Fruit fly (Drosophila melanogaster) whole organism, embryonic: ENCODE results near the gene chif.

Experiments
- Ada2b ChIP-seq: fragments of 200-800 bp; sonication (Bioruptor generic); IDR thresholded peaks from 2 replicates; pipeline ENCODE4 v1.3.6; 2022; ENCODE audit warnings: missing biosample characterization, missing genetic modification characterization
- Blimp-1 ChIP-seq: fragments of 200-800 bp; sonication (Bioruptor generic); optimal IDR thresholded peaks from 3 replicates; lab custom pipeline; 2018; ENCODE audit warnings: missing biosample characterization, missing genetic modification characterization, mild to moderate bottlenecking, moderate library complexity, missing genetic modification reagents
- CG10209 ChIP-seq: fragments of 200-800 bp; sonication (Bioruptor generic); optimal IDR thresholded peaks from 3 replicates; lab custom pipeline; 2017; ENCODE audit warnings: missing biosample characterization, mild to moderate bottlenecking, missing genetic modification characterization, missing genetic modification reagents
- CG12299 ChIP-seq: fragments of 200-800 bp; sonication (Bioruptor generic); optimal IDR thresholded peaks from 2 replicates; lab custom pipeline; 2018; ENCODE audit warnings: missing biosample characterization, mild to moderate bottlenecking, missing genetic modification characterization
- CG12659 ChIP-seq: fragments of 200-800 bp; sonication (Bioruptor generic); optimal IDR thresholded peaks from 3 replicates; lab custom pipeline; 2017; ENCODE audit warnings: mild to moderate bottlenecking, missing biosample characterization, missing genetic modification reagents, missing genetic modification characterization
- CG13775 ChIP-seq: fragments of 200-800 bp; sonication (Bioruptor generic); optimal IDR thresholded peaks from 3 replicates; lab custom pipeline; 2017; ENCODE audit warnings: missing biosample characterization, mild to moderate bottlenecking, missing genetic modification characterization
- CG30431 ChIP-seq: fragments of 200-800 bp; sonication (Bioruptor generic); optimal IDR thresholded peaks from 2 replicates; lab custom pipeline; 2017; ENCODE audit warnings: missing biosample characterization, missing genetic modification characterization
- CG31224 ChIP-seq: fragments of 200-800 bp; sonication (Bioruptor generic); IDR thresholded peaks from 2 replicates; pipeline ENCODE4 v1.3.6; 2022; ENCODE audit warnings: missing biosample characterization, missing genetic modification characterization
- CG31441 ChIP-seq: fragments of 200-800 bp; sonication (Bioruptor generic); IDR thresholded peaks from 2 replicates; pipeline ENCODE4 v1.3.6; 2022; ENCODE audit warnings: missing biosample characterization, missing genetic modification characterization
- CG32532 ChIP-seq: fragments of 200-800 bp; sonication (Bioruptor generic); IDR thresholded peaks from 2 replicates; pipeline ENCODE4 v1.3.6; 2022; ENCODE audit warnings: missing biosample characterization, missing genetic modification characterization
- CG34376 ChIP-seq: fragments of 200-800 bp; sonication (Bioruptor generic); optimal IDR thresholded peaks from 2 replicates; lab custom pipeline; 2018; ENCODE audit warnings: missing biosample characterization, mild to moderate bottlenecking, missing genetic modification characterization
- CG3726 ChIP-seq: fragments of 200-800 bp; sonication (Bioruptor generic); IDR thresholded peaks from 3 replicates; pipeline ENCODE4, ENCODE4 v1.3.6; 2022; ENCODE audit warnings: missing biosample characterization, missing genetic modification characterization
- CG3838 ChIP-seq: fragments of 200-800 bp; sonication (Bioruptor generic); optimal IDR thresholded peaks from 3 replicates; lab custom pipeline; 2016; ENCODE audit warnings: missing biosample characterization, missing genetic modification characterization
- CG4424 ChIP-seq: fragments of 200-800 bp; sonication (Bioruptor generic); optimal IDR thresholded peaks from 3 replicates; lab custom pipeline; 2016; ENCODE audit warnings: missing biosample characterization, missing genetic modification characterization
- CG4617 ChIP-seq: fragments of 200-800 bp; sonication (Bioruptor generic); optimal IDR thresholded peaks from 3 replicates; lab custom pipeline; 2016; ENCODE audit warnings: missing biosample characterization, missing genetic modification characterization, borderline replicate concordance
- CG5245 ChIP-seq: fragments of 200-800 bp; sonication (Bioruptor generic); optimal IDR thresholded peaks from 3 replicates; lab custom pipeline; 2016; ENCODE audit warnings: missing biosample characterization, missing genetic modification characterization
- CG9727 ChIP-seq: fragments of 200-800 bp; sonication (Bioruptor generic); optimal IDR thresholded peaks from 3 replicates; lab custom pipeline; 2017; ENCODE audit warnings: missing biosample characterization, mild to moderate bottlenecking, missing genetic modification characterization
- CG9876 ChIP-seq: fragments of 200-800 bp; sonication (Bioruptor generic); optimal IDR thresholded peaks from 2 replicates; lab custom pipeline; 2016; ENCODE audit warnings: missing biosample characterization, missing genetic modification characterization
- Chrac-16 ChIP-seq: fragments of 200-800 bp; sonication (Bioruptor generic); optimal IDR thresholded peaks from 3 replicates; lab custom pipeline; 2016; ENCODE audit warnings: missing biosample characterization, missing genetic modification characterization
- Dp ChIP-seq: fragments of 200-800 bp; sonication (Bioruptor generic); optimal IDR thresholded peaks from 2 replicates; lab custom pipeline; 2018; ENCODE audit warnings: missing biosample characterization, mild to moderate bottlenecking, missing genetic modification characterization, moderate library complexity
- Dref ChIP-seq: fragments of 200-800 bp; sonication (Bioruptor generic); IDR thresholded peaks from 2 replicates; pipeline ENCODE4 v1.3.6; 2022; ENCODE audit warnings: missing biosample characterization, missing genetic modification characterization
- Fer1 ChIP-seq: fragments of 200-800 bp; sonication (Bioruptor generic); optimal IDR thresholded peaks from 2 replicates; lab custom pipeline; 2017; ENCODE audit warnings: missing biosample characterization, mild to moderate bottlenecking, missing genetic modification characterization
- Fer2 ChIP-seq: fragments of 200-800 bp; sonication (Bioruptor generic); optimal IDR thresholded peaks from 2 replicates; lab custom pipeline; 2018; ENCODE audit warnings: missing biosample characterization, mild to moderate bottlenecking, missing genetic modification characterization, moderate library complexity
- Gug ChIP-seq: fragments of 200-800 bp; sonication (Bioruptor generic); IDR thresholded peaks from 4 replicates; pipeline ENCODE4 v1.3.6; 2022; ENCODE audit warnings: missing biosample characterization, missing genetic modification characterization
- Hand ChIP-seq: fragments of 200-800 bp; sonication (Bioruptor generic); optimal IDR thresholded peaks from 2 replicates; lab custom pipeline; 2017; ENCODE audit warnings: mild to moderate bottlenecking, missing biosample characterization, missing genetic modification reagents, missing genetic modification characterization
- Max ChIP-seq: fragments of 200-800 bp; sonication (Bioruptor generic); optimal IDR thresholded peaks from 2 replicates; lab custom pipeline; 2016; ENCODE audit warnings: missing biosample characterization, mild to moderate bottlenecking, missing genetic modification characterization
- Med ChIP-seq: fragments of 200-800 bp; sonication (Bioruptor generic); peaks from one replicate; lab custom pipeline; 2016; ENCODE audit warnings: missing biosample characterization, missing genetic modification characterization, mild to moderate bottlenecking, inconsistent platforms, moderate library complexity
- Neu2 ChIP-seq: fragments of 200-800 bp; sonication (Bioruptor generic); optimal IDR thresholded peaks from 3 replicates; lab custom pipeline; 2016; ENCODE audit warnings: missing biosample characterization, missing genetic modification characterization, borderline replicate concordance
- Ravus ChIP-seq: fragments of 200-800 bp; sonication (Bioruptor generic); IDR thresholded peaks from 2 replicates; pipeline ENCODE4 v1.3.6; 2022; ENCODE audit warnings: missing biosample characterization, missing genetic modification characterization
- ase ChIP-seq: fragments of 200-800 bp; sonication (Bioruptor generic); IDR thresholded peaks from 3 replicates; pipeline ENCODE4 v1.3.6; 2022; ENCODE audit warnings: missing biosample characterization, missing genetic modification characterization
- bab2 ChIP-seq: fragments of 200-800 bp; sonication (Bioruptor generic); optimal IDR thresholded peaks from 2 replicates; lab custom pipeline; 2016; ENCODE audit warnings: missing biosample characterization, missing genetic modification characterization
- bowl ChIP-seq: fragments of 200-800 bp; sonication (Bioruptor generic); IDR thresholded peaks from 2 replicates; pipeline ENCODE4 v1.3.6; 2022; ENCODE audit warnings: missing biosample characterization, missing genetic modification characterization
- dpn ChIP-seq, 2 experiments: fragments of 200-800 bp; sonication (Bioruptor generic); optimal IDR thresholded peaks; 3 replicates each; lab custom pipeline; 2016; ENCODE audit warnings: missing biosample characterization in 2 of 2, missing genetic modification characterization in 2 of 2
- fd96Cb ChIP-seq: fragments of 200-800 bp; sonication (Bioruptor generic); optimal IDR thresholded peaks from 2 replicates; lab custom pipeline; 2018; ENCODE audit warnings: missing biosample characterization, mild to moderate bottlenecking, missing genetic modification characterization, moderate library complexity
- fu2 ChIP-seq: fragments of 200-800 bp; sonication (Bioruptor generic); optimal IDR thresholded peaks from 2 replicates; lab custom pipeline; 2016; ENCODE audit warnings: missing biosample characterization, missing genetic modification characterization
- gcm2 ChIP-seq: fragments of 200-800 bp; sonication (Bioruptor generic); optimal IDR thresholded peaks from 2 replicates; lab custom pipeline; 2016; ENCODE audit warnings: missing biosample characterization, missing genetic modification characterization
- ham ChIP-seq: fragments of 200-800 bp; sonication (Bioruptor generic); IDR thresholded peaks from 2 replicates; pipeline ENCODE4 v1.3.6; 2022; ENCODE audit warnings: missing biosample characterization, missing genetic modification characterization
- lab ChIP-seq: fragments of 200-800 bp; sonication (Bioruptor generic); optimal IDR thresholded peaks from 3 replicates; lab custom pipeline; 2017; ENCODE audit warnings: missing biosample characterization, missing genetic modification characterization, mild to moderate bottlenecking, moderate library complexity, missing genetic modification reagents
- lmd ChIP-seq: fragments of 200-800 bp; sonication (Bioruptor generic); IDR thresholded peaks from 2 replicates; pipeline ENCODE4 v1.3.6; 2022; ENCODE audit warnings: missing biosample characterization, missing genetic modification characterization
- lov ChIP-seq, 2 experiments: fragments of 200-800 bp in 1 of 2; fragments of >200 bp in 1 of 2; sonication (Bioruptor generic) in 1 of 2; IDR thresholded peaks in 1 of 2; optimal IDR thresholded peaks in 1 of 2; 2 replicates in 1 of 2; 3 replicates in 1 of 2; pipeline versions ENCODE4 v1.3.6 to Lab custom; 2017 to 2022; ENCODE audit warnings: missing biosample characterization in 1 of 2, missing genetic modification characterization in 1 of 2
- p53 ChIP-seq: fragments of 200-800 bp; sonication (Bioruptor generic); optimal IDR thresholded peaks from 2 replicates; lab custom pipeline; 2016; ENCODE audit warnings: missing biosample characterization, missing genetic modification characterization
- phol ChIP-seq: fragments of 200-800 bp; sonication (Bioruptor generic); optimal IDR thresholded peaks from 3 replicates; lab custom pipeline; 2018; ENCODE audit warnings: missing biosample characterization, mild to moderate bottlenecking, missing genetic modification characterization, moderate library complexity
- pros ChIP-seq: fragments of 200-800 bp; sonication (Bioruptor generic); optimal IDR thresholded peaks from 3 replicates; lab custom pipeline; 2019; ENCODE audit warnings: missing biosample characterization, mild to moderate bottlenecking, missing genetic modification characterization, moderate library complexity
- sim ChIP-seq: fragments of 200-800 bp; sonication (Bioruptor generic); IDR thresholded peaks from 2 replicates; pipeline ENCODE4 v1.3.6; 2022; ENCODE audit warnings: missing biosample characterization, missing genetic modification characterization
- slp2 ChIP-seq: fragments of 200-800 bp; sonication (Bioruptor generic); optimal IDR thresholded peaks from 2 replicates; lab custom pipeline; 2016; ENCODE audit warnings: missing biosample characterization, missing genetic modification characterization
- sqz ChIP-seq: fragments of 200-800 bp; sonication (Bioruptor generic); optimal IDR thresholded peaks from 3 replicates; lab custom pipeline; 2018; ENCODE audit warnings: missing biosample characterization, mild to moderate bottlenecking, missing genetic modification characterization
- sr ChIP-seq: fragments of 200-800 bp; sonication (Bioruptor generic); IDR thresholded peaks from 3 replicates; pipeline ENCODE4 v1.3.6; 2022; ENCODE audit warnings: missing biosample characterization, missing genetic modification characterization
- tll ChIP-seq, 2 experiments: fragments of 200-800 bp in 1 of 2; fragments of >200 bp in 1 of 2; sonication (Bioruptor generic) in 1 of 2; optimal IDR thresholded peaks; 2 replicates each; lab custom pipeline; 2017 to 2019; ENCODE audit warnings: missing biosample characterization in 2 of 2, missing genetic modification characterization in 2 of 2, mild to moderate bottlenecking in 1 of 2, moderate library complexity in 1 of 2
- zf30C ChIP-seq: fragments of 200-800 bp; sonication (Bioruptor generic); optimal IDR thresholded peaks from 3 replicates; lab custom pipeline; 2018; ENCODE audit warnings: missing biosample characterization, mild to moderate bottlenecking, missing genetic modification characterization

chif gene

DNA sequence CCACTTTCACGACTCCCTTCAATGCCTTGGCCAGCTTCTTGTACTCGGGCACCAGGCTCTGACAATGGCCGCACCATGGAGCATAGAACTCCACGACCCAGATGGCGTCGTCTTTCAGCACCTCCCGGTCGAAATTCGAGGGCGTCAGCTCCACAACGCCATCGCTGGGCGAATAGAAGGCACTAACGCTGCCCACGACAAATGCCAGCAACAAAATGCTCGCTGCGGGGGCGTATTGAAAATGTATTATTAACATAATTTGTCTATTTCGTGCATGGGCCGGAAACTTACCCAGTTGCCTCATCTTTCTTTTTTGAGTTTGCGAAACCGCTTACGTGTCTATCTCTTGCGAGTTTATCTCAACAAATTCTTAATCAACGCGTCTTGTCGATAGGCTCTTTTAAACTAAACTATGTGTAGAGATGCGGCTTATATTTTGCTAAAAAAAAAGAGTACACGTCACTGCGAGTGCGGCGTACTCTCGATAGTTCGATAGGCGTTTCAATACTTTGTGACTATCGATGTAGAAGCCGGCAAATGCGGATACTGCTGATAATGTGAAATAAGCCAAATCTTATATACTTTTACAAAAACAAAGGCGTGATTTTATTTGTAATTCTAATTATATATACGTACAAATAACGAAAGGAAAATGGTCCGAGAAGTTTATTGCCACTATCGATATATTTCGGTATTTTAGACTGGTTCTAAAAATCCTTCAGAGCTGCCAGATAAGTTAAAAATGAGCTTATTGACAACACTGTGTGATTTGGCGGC is 4.0 kb upstream of the chif start, which contains the start of gene CaBP1 (continued):
- TF ChIP-seq Ravus (GFP tag; lab: Robert Waterston, UW): no peak
- TF ChIP-seq phol (tag; lab: Kevin White, UChicago): peak; percentile 5
- no peak for TF ChIP-seq CG5245 (GFP tag; lab: Kevin White, UChicago)
- no peak for TF ChIP-seq Blimp-1 (GFP tag; lab: Kevin White, UChicago)
- no peak for TF ChIP-seq CG9727 (GFP tag; lab: Kevin White, UChicago)
- TF ChIP-seq Med (GFP tag; lab: Kevin White, UChicago): peak; percentile 71
- no peak for TF ChIP-seq slp2 (GFP tag; lab: Kevin White, UChicago)
- TF ChIP-seq bowl (GFP tag; lab: Robert Waterston, UW): no peak
- no peak for TF ChIP-seq gcm2 (GFP tag; lab: Kevin White, UChicago)
- no peak for TF ChIP-seq Fer2
- TF ChIP-seq bab2: no peak
- TF ChIP-seq pros (GFP tag; lab: Kevin White, UChicago): no peak
- TF ChIP-seq CG12299 (tag; lab: Kevin White, UChicago): peak; percentile 8
- TF ChIP-seq fu2: no peak
- peak; percentile 97 for TF ChIP-seq sr
- no peak for TF ChIP-seq CG32532
- no peak for TF ChIP-seq dpn (GFP tag; optimal IDR thresholded peaks at IDR 0.05; lab: Kevin White, UChicago)
- TF ChIP-seq CG4424 (GFP tag; lab: Kevin White, UChicago): no peak
- TF ChIP-seq tll (GFP tag; optimal IDR thresholded peaks at IDR 0.05; lab: Kevin White, UChicago): no peak
- TF ChIP-seq lov (optimal IDR thresholded peaks at IDR 0.05; lab: Kevin White, UChicago): no peak
- no peak for TF ChIP-seq lov (GFP tag; IDR thresholded peaks at IDR 0.05; lab: Robert Waterston, UW)
- TF ChIP-seq zf30C: no peak
- no peak for TF ChIP-seq p53 (GFP tag; lab: Kevin White, UChicago)
- TF ChIP-seq CG3726: no peak
- TF ChIP-seq Max (GFP tag; lab: Kevin White, UChicago): no peak
- no peak for TF ChIP-seq Fer1 (GFP tag; lab: Kevin White, UChicago)
- no peak for TF ChIP-seq sqz
- peak; percentile 50 for TF ChIP-seq CG12659
- TF ChIP-seq CG10209 (GFP tag; lab: Kevin White, UChicago): no peak
- TF ChIP-seq Dp: peak; percentile 88
- no peak for TF ChIP-seq CG31224 (GFP tag; lab: Robert Waterston, UW)
- TF ChIP-seq Hand: no peak
- TF ChIP-seq ham (GFP tag; lab: Robert Waterston, UW): no peak
- TF ChIP-seq CG9876: no peak
- TF ChIP-seq Dref: peak; percentile 74
- TF ChIP-seq CG4617: peak; percentile 5
- TF ChIP-seq Neu2 (GFP tag; lab: Kevin White, UChicago): no peak
- TF ChIP-seq CG13775 (GFP tag; lab: Kevin White, UChicago): no peak
- no peak for TF ChIP-seq Chrac-16
- TF ChIP-seq ase (GFP tag; lab: Robert Waterston, UW): no peak
- TF ChIP-seq Gug (GFP tag; lab: Robert Waterston, UW): no peak
- no peak for TF ChIP-seq CG31441 (GFP tag; lab: Robert Waterston, UW)
- no peak for TF ChIP-seq fd96Cb
- TF ChIP-seq Ada2b (GFP tag; lab: Robert Waterston, UW): no peak
- TF ChIP-seq CG3838 (GFP tag; lab: Kevin White, UChicago): no peak
- TF ChIP-seq CG34376 (GFP tag; lab: Kevin White, UChicago): no peak
- TF ChIP-seq CG30431 (GFP tag; lab: Kevin White, UChicago): no peak
- no peak for TF ChIP-seq lmd (GFP tag; lab: Robert Waterston, UW)
- no peak for TF ChIP-seq sim (GFP tag; lab: Robert Waterston, UW)
- no peak for TF ChIP-seq lab (GFP tag; lab: Kevin White, UChicago)
